Worm (Caenorhabditis elegans) whole organism, L2 larva: ENCODE results near the gene cyp-13A5.

Experiments
- ZK546.5 ChIP-seq: sonication (generic microtip); optimal IDR thresholded peaks from 2 replicates; lab custom pipeline; 2017; ENCODE audit warnings: missing biosample characterization, missing genetic modification characterization
- dmd-4 ChIP-seq: sonication (generic microtip); optimal IDR thresholded peaks from 2 replicates; lab custom pipeline; 2017; ENCODE audit warnings: missing biosample characterization, missing genetic modification characterization
- lsy-2 ChIP-seq, 2 experiments: fragments of 150-350 bp in 1 of 2; sonication (generic microtip) in 1 of 2; optimal IDR thresholded peaks; 2 replicates each; lab custom pipeline; 2014 to 2017; ENCODE audit warnings: missing biosample characterization in 2 of 2, missing genetic modification characterization in 2 of 2
- mab-5 ChIP-seq: fragments of 150-350 bp; optimal IDR thresholded peaks from 2 replicates; lab custom pipeline; 2014; ENCODE audit warnings: missing biosample characterization, missing genetic modification characterization
- sma-3 ChIP-seq: sonication (generic microtip); optimal IDR thresholded peaks from 2 replicates; lab custom pipeline; 2016; ENCODE audit warnings: missing genetic modification reagents, missing genetic modification characterization, missing compliant biosample characterization
- unc-62 ChIP-seq: fragments of 150-350 bp; optimal IDR thresholded peaks from 2 replicates; lab custom pipeline; 2014; ENCODE audit warnings: missing biosample characterization, missing genetic modification reagents, missing genetic modification characterization
- ztf-4 ChIP-seq: fragments of 150-350 bp; optimal IDR thresholded peaks from 2 replicates; lab custom pipeline; 2014; ENCODE audit warnings: missing biosample characterization, missing genetic modification characterization

DNA sequence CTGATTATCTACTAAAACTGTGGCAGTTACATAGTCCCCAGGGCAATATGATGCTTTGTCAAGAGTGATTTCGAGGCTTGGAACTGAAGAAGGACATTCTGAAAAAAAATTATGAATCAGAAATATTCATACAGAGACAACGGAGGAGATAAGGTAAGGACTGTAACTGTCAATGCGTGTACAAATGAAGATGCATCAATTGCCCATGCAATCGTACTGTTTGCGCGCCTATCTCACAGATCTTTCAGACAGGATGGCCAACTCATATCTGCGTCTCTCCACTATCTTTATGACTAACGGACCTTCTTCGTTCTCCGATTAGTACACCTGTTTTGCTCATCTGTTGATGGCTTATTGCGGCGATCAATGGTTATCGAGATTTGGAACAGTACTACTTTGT is 40.2 kb upstream of the cyp-13A5 start, which contains the start of gene ZK938.11:
- no peak for TF ChIP-seq dmd-4 (tag; lab: Kevin White, UChicago)
- TF ChIP-seq ZK546.5 (tag; lab: Kevin White, UChicago): no peak
- no peak for TF ChIP-seq unc-62 (GFP tag; lab: Kevin White, UChicago)
- no peak for TF ChIP-seq mab-5 (tag; lab: Kevin White, UChicago)
- TF ChIP-seq lsy-2 (tag; optimal IDR thresholded peaks at IDR 0.05; lab: Kevin White, UChicago): no peak
- no peak for TF ChIP-seq sma-3 (GFP tag; lab: Kevin White, UChicago)
- no peak for TF ChIP-seq ztf-4 (tag; lab: Kevin White, UChicago)
